Worm (Caenorhabditis elegans) whole organism, L2 larva: ENCODE data around the gene ubc-23.

ENCODE experiments used
- R02D3.7 ChIP-seq: fragments of 150-350 bp; optimal IDR thresholded peaks from 2 replicates; lab custom pipeline; 2014; ENCODE audit warnings: missing biosample characterization, missing genetic modification characterization
- elt-3 ChIP-seq: sonication (generic microtip); optimal IDR thresholded peaks from 2 replicates; lab custom pipeline; 2017; ENCODE audit warnings: missing biosample characterization, missing genetic modification characterization
- lin-11 ChIP-seq: fragments of 150-350 bp; sonication (generic microtip); optimal IDR thresholded peaks from 2 replicates; lab custom pipeline; 2014; ENCODE audit warnings: missing biosample characterization, missing genetic modification characterization, inconsistent platforms, mixed read lengths
- lsy-2 ChIP-seq, 2 experiments: fragments of 150-350 bp in 1 of 2; sonication (generic microtip) in 1 of 2; optimal IDR thresholded peaks; 2 replicates each; lab custom pipeline; 2014 to 2017; ENCODE audit warnings: missing biosample characterization in 2 of 2, missing genetic modification characterization in 2 of 2
- nhr-10 ChIP-seq: sonication (generic microtip); optimal IDR thresholded peaks from 2 replicates; lab custom pipeline; 2017; ENCODE audit warnings: missing biosample characterization, missing genetic modification characterization
- snpc-4 ChIP-seq: fragments of 150-350 bp; optimal IDR thresholded peaks from 2 replicates; lab custom pipeline; 2014; ENCODE audit warnings: missing biosample characterization, missing genetic modification characterization
- ztf-1 ChIP-seq: fragments of 200-800 bp; sonication (Bioruptor generic); conservative IDR thresholded peaks from 2 replicates; pipeline ENCODE4 v1.3.6; 2022; ENCODE audit warnings: missing genetic modification characterization, missing compliant biosample characterization

DNA sequence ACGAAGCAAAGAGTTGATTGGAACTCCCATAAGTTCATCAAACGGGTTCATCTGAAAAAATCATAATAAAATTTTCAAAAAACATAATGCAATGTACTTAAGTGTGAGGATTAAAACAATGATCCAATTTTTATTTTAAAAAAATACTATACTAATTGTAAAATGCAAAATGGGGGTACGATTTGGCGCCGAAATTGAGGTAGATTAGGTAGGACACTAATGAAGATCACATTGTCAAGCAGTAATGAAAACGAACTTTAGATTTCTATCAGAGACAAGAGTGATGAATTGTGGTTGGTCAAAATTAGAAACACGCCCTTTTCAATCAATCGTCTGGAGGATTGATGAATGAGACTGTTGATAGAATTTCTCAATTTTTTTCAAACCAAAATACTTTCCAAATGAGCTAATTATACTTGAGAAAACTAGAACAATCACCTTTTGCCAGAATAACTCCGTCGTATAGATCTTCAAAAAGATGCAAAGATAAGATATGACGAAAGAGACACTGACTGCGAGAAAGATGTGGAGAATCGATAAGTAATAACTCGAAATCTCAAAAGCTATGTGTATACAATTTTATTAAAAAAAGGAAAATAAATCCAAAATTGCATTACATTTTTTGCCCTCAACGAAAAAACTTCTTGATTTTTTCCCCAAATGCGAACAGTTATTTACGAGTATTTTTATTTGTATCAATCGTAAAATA lies 14.0 kb downstream of the ubc-23 start, which contains the start of gene C06E2.5:
- TF ChIP-seq nhr-10 (tag; lab: Kevin White, UChicago) (no peak), lsy-2 (tag; optimal IDR thresholded peaks at IDR 0.05; lab: Kevin White, UChicago) (no peak), R02D3.7 (tag; lab: Kevin White, UChicago) (no peak), ztf-1 (no peak), lin-11 (tag; lab: Kevin White, UChicago) (no peak), snpc-4 (no peak), elt-3 (tag; lab: Kevin White, UChicago) (no peak)
